Fruit fly (Drosophila melanogaster) whole organism, prepupa: ENCODE results near the gene GluClalpha.

Source experiments
- CG6854 ChIP-seq: fragments of 200-800 bp; sonication (Bioruptor generic); optimal IDR thresholded peaks from 2 replicates; lab custom pipeline; 2017; ENCODE audit warnings: missing biosample characterization, mild to moderate bottlenecking, missing genetic modification characterization
- cyc ChIP-seq: fragments of 200-800 bp; sonication (Bioruptor generic); optimal IDR thresholded peaks from 3 replicates; lab custom pipeline; 2016; ENCODE audit warnings: missing biosample characterization, missing genetic modification characterization
- fd85E ChIP-seq: fragments of 200-800 bp; sonication (Bioruptor generic); optimal IDR thresholded peaks from 3 replicates; lab custom pipeline; 2016; ENCODE audit warnings: missing biosample characterization, missing genetic modification characterization

dm6 chr3R:19813217-19813616 is 82.7 kb downstream of the GluClalpha start:
- no peak for TF ChIP-seq cyc (GFP tag; lab: Kevin White, UChicago)
- TF ChIP-seq CG6854: no peak
- TF ChIP-seq fd85E (GFP tag; lab: Kevin White, UChicago): no peak
